Worm (Caenorhabditis elegans) whole organism, L3 larva: ENCODE results near the gene F35D2.1.

Source experiments
- R02D3.7 ChIP-seq: fragments of 150-350 bp; optimal IDR thresholded peaks from 2 replicates; lab custom pipeline; 2014; ENCODE audit warnings: missing biosample characterization, missing genetic modification characterization
- ZK546.5 ChIP-seq: sonication (generic microtip); optimal IDR thresholded peaks from 2 replicates; lab custom pipeline; 2017; ENCODE audit warnings: missing biosample characterization, missing genetic modification characterization
- aly-2 ChIP-seq: fragments of 150-350 bp; optimal IDR thresholded peaks from 2 replicates; lab custom pipeline; 2014; ENCODE audit warnings: missing biosample characterization, missing genetic modification characterization
- ceh-16 ChIP-seq: sonication (generic microtip); optimal IDR thresholded peaks from 2 replicates; lab custom pipeline; 2017; ENCODE audit warnings: missing biosample characterization, missing genetic modification characterization
- ceh-82 ChIP-seq: fragments of 150-350 bp; optimal IDR thresholded peaks from 2 replicates; lab custom pipeline; 2014; ENCODE audit warnings: missing biosample characterization, missing genetic modification characterization
- ceh-9 ChIP-seq: sonication (generic microtip); optimal IDR thresholded peaks from 2 replicates; lab custom pipeline; 2018; ENCODE audit warnings: missing biosample characterization, missing genetic modification characterization
- egl-27 ChIP-seq: sonication (generic microtip); optimal IDR thresholded peaks from 4 replicates; lab custom pipeline; 2017; ENCODE audit warnings: missing biosample characterization, missing genetic modification reagents, missing genetic modification characterization
- elt-1 ChIP-seq: fragments of 150-350 bp; optimal IDR thresholded peaks from 2 replicates; lab custom pipeline; 2014; ENCODE audit warnings: missing biosample characterization, missing genetic modification characterization
- elt-2 ChIP-seq: sonication (generic microtip); optimal IDR thresholded peaks from 2 replicates; lab custom pipeline; 2016; ENCODE audit warnings: missing genetic modification reagents, mild to moderate bottlenecking, missing genetic modification characterization, missing compliant biosample characterization
- elt-3 ChIP-seq, 3 experiments: fragments of 150-350 bp in 1 of 3; sonication (generic microtip) in 2 of 3; optimal IDR thresholded peaks; 2 replicates in 2 of 3; 4 replicates in 1 of 3; lab custom pipeline; 2014 to 2017; ENCODE audit warnings: missing biosample characterization in 3 of 3, missing genetic modification characterization in 3 of 3
- eor-1 ChIP-seq, 2 experiments: fragments of 150-350 bp; optimal IDR thresholded peaks; 2 replicates each; lab custom pipeline; 2014 to 2018; ENCODE audit warnings: missing biosample characterization in 2 of 2, missing genetic modification characterization in 2 of 2
- fkh-10 ChIP-seq: sonication (generic microtip); optimal IDR thresholded peaks from 2 replicates; lab custom pipeline; 2017; ENCODE audit warnings: missing biosample characterization, missing genetic modification reagents, missing genetic modification characterization
- fkh-2 ChIP-seq: fragments of 150-350 bp; optimal IDR thresholded peaks from 2 replicates; lab custom pipeline; 2014; ENCODE audit warnings: missing biosample characterization, missing genetic modification reagents, missing genetic modification characterization
- fos-1 ChIP-seq: fragments of 150-350 bp; optimal IDR thresholded peaks from 2 replicates; lab custom pipeline; 2014; ENCODE audit warnings: missing biosample characterization, missing genetic modification characterization
- hmg-11 ChIP-seq: sonication (generic microtip); optimal IDR thresholded peaks from 2 replicates; lab custom pipeline; 2016; ENCODE audit warnings: missing genetic modification characterization, missing compliant biosample characterization
- jun-1 ChIP-seq: fragments of 150-350 bp; optimal IDR thresholded peaks from 2 replicates; lab custom pipeline; 2014; ENCODE audit warnings: missing biosample characterization, missing genetic modification reagents, missing genetic modification characterization
- lin-15B ChIP-seq: fragments of 150-350 bp; optimal IDR thresholded peaks from 2 replicates; lab custom pipeline; 2014; ENCODE audit warnings: missing biosample characterization, missing genetic modification characterization
- lin-39 ChIP-seq: fragments of 150-350 bp; optimal IDR thresholded peaks from 2 replicates; lab custom pipeline; 2018; ENCODE audit warnings: missing biosample characterization, missing genetic modification reagents, missing genetic modification characterization
- lsy-12 ChIP-seq: sonication (generic microtip); optimal IDR thresholded peaks from 2 replicates; lab custom pipeline; 2016; ENCODE audit warnings: mild to moderate bottlenecking, missing genetic modification characterization, missing compliant biosample characterization
- mdl-1 ChIP-seq: fragments of 150-350 bp; optimal IDR thresholded peaks from 2 replicates; lab custom pipeline; 2014; ENCODE audit warnings: missing biosample characterization, missing genetic modification characterization
- nfya-1 ChIP-seq: sonication (generic microtip); optimal IDR thresholded peaks from 2 replicates; lab custom pipeline; 2017; ENCODE audit warnings: missing genetic modification characterization, mild to moderate bottlenecking, missing compliant biosample characterization, antibody characterized with exemption, moderate library complexity; ENCODE audit not compliant: insufficient read depth
- nhr-11 ChIP-seq: fragments of 150-350 bp; optimal IDR thresholded peaks from 2 replicates; lab custom pipeline; 2014; ENCODE audit warnings: missing biosample characterization, missing genetic modification characterization
- nhr-12 ChIP-seq: fragments of 150-350 bp; optimal IDR thresholded peaks from 2 replicates; lab custom pipeline; 2014; ENCODE audit warnings: missing biosample characterization, missing genetic modification characterization
- nhr-25 ChIP-seq: sonication (generic microtip); optimal IDR thresholded peaks from 2 replicates; lab custom pipeline; 2017; ENCODE audit warnings: missing biosample characterization, missing genetic modification characterization
- nhr-28 ChIP-seq: fragments of 150-350 bp; optimal IDR thresholded peaks from 2 replicates; lab custom pipeline; 2014; ENCODE audit warnings: missing biosample characterization, missing genetic modification characterization
- nhr-67 ChIP-seq: fragments of 150-350 bp; optimal IDR thresholded peaks from 2 replicates; lab custom pipeline; 2014; ENCODE audit warnings: missing biosample characterization, missing genetic modification characterization
- nhr-76 ChIP-seq: fragments of 150-350 bp; sonication (generic microtip); optimal IDR thresholded peaks from 5 replicates; lab custom pipeline; 2014; ENCODE audit warnings: missing biosample characterization, missing genetic modification characterization
- nhr-77 ChIP-seq: fragments of 150-350 bp; optimal IDR thresholded peaks from 2 replicates; lab custom pipeline; 2014; ENCODE audit warnings: missing biosample characterization, missing genetic modification characterization
- pha-4 ChIP-seq: fragments of 150-350 bp; optimal IDR thresholded peaks from 2 replicates; lab custom pipeline; 2014; ENCODE audit warnings: missing biosample characterization, missing genetic modification reagents, missing genetic modification characterization
- sea-2 ChIP-seq: fragments of 150-350 bp; sonication (generic microtip); optimal IDR thresholded peaks from 4 replicates; lab custom pipeline; 2014; ENCODE audit warnings: missing biosample characterization, missing genetic modification reagents, missing genetic modification characterization
- skn-1 ChIP-seq: fragments of 150-350 bp; optimal IDR thresholded peaks from 2 replicates; lab custom pipeline; 2014; ENCODE audit warnings: missing biosample characterization, missing genetic modification characterization
- tbx-2 ChIP-seq: sonication (generic microtip); optimal IDR thresholded peaks from 2 replicates; lab custom pipeline; 2016; ENCODE audit warnings: mild to moderate bottlenecking, missing genetic modification characterization, missing compliant biosample characterization
- unc-39 ChIP-seq: sonication (generic microtip); optimal IDR thresholded peaks from 4 replicates; lab custom pipeline; 2017; ENCODE audit warnings: missing biosample characterization, missing genetic modification characterization
- ztf-11 ChIP-seq: fragments of 150-350 bp; optimal IDR thresholded peaks from 2 replicates; lab custom pipeline; 2014; ENCODE audit warnings: missing biosample characterization, missing genetic modification characterization
- ztf-4 ChIP-seq: fragments of 150-350 bp; optimal IDR thresholded peaks from 2 replicates; lab custom pipeline; 2014; ENCODE audit warnings: missing biosample characterization, missing genetic modification characterization

F35D2.1 gene

DNA sequence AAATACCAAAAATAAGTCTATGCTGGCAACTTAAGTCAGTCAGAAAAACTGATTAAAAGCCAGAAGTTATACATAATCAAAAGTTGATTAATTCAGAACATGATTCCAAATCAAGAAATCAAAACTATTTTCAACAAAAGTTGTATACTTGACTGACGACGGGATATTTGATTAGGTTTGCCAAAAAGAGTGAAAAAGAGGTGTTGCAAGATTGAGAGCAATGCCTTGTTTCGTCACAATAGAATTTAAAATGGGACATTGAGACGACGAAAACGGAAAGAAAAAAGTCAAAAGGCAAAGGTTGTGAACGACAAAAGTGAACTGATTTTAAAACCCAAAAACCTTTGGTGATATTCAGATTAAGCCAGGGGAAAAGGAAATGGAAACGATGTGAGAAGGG lies 16.9 kb upstream of the F35D2.1 start:
- TF ChIP-seq fkh-10 (GFP tag; lab: Kevin White, UChicago) = peak; percentile 72
- no peak for TF ChIP-seq aly-2

DNA sequence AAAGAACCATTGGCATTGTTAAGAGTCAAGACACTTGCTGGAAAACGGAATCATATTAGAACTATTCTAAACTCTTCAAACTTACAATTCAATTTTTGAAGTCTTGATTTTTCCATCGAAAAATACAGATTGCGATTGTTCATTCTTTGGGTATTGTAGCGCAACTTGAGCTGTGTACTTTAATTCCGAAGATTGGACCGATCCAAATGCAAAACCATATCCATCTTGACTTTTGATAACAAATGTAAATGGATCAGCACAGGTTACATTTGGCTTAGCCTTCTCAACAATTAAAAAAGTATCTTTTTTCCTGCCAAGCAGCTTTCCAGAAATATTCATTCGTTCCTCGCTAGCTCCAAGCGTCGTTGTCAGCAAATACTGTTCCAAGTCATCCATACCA lies 14.9 kb upstream of the F35D2.1 start:
- TF ChIP-seq lin-39 (tag; lab: Kevin White, UChicago) (no peak), elt-3 (tag; optimal IDR thresholded peaks at IDR 0.05; lab: Kevin White, UChicago) (no peak), nfya-1 (tag; lab: Kevin White, UChicago) (no peak), pha-4 (tag; lab: Kevin White, UChicago) (no peak), mdl-1 (tag; lab: Kevin White, UChicago) (no peak), ztf-11 (tag; lab: Kevin White, UChicago) (no peak), lin-15B (tag; lab: Kevin White, UChicago) (no peak), ZK546.5 (tag; lab: Kevin White, UChicago) (no peak), hmg-11 (tag; lab: Kevin White, UChicago) (no peak), R02D3.7 (tag; lab: Kevin White, UChicago) (no peak), nhr-28 (tag; lab: Kevin White, UChicago) (no peak), tbx-2 (tag; lab: Kevin White, UChicago) (no peak), eor-1 (tag; optimal IDR thresholded peaks at IDR 0.05; lab: Kevin White, UChicago) (no peak)

DNA sequence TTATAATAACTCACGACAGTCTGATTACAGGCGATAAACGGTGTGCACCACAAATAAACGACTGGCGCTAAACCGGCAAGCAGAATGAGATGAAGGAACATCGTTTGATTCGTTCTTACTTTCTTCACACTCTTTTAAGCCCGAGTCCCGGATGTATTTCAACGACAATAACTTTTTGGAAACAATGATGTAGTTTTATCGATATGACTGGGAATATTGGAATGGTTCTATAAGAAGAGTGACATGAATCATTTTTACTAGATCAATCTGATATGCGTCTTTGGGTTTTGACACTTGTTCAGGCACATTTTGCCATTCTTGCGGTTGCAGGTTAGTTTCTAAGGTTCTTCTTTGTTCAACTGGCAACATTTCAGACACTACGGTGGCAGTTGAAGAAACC lies 14.2 kb upstream of the F35D2.1 start, which contains the start of the genes ZK1290.11 and ZK1290.1:
Gene ZK1290.11, minus strand, starts transcription at position 101 of the 400 bp plus-strand sequence.
Gene ZK1290.1, plus strand, starts transcription at position 271 of the 400 bp plus-strand sequence.
- TF ChIP-seq nhr-12 (tag; lab: Kevin White, UChicago) = no peak
- no peak for TF ChIP-seq ceh-16 (tag; lab: Kevin White, UChicago)
- TF ChIP-seq nhr-25 (tag; lab: Kevin White, UChicago) = no peak
- TF ChIP-seq elt-1 (tag; lab: Kevin White, UChicago) = no peak

DNA sequence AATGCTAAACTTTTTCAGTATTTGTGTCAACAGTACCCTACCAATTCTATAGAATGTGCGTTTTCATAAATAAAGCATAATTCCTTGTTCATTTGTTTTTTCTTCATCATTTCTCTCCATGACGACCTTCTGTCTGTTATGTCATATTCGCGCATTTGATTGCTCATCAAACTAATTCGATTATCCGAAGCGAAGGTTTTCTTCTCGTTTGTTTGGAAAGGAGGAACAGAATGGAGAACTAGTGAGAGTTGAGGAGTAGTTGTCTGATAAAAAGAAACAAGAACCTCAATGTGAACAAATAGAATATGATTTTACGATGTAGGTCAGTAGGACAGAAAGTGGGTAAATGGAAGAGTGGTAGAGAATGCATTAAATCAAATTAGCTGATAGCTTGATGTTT lies 13.1 kb upstream of the F35D2.1 start:
- no peak for TF ChIP-seq lin-39 (tag; lab: Kevin White, UChicago)
- TF ChIP-seq fos-1 (tag; lab: Kevin White, UChicago) = no peak
- TF ChIP-seq elt-2 = no peak
- TF ChIP-seq nhr-11 (tag; lab: Kevin White, UChicago) = no peak
- TF ChIP-seq egl-27 (tag; lab: Kevin White, UChicago) = no peak

DNA sequence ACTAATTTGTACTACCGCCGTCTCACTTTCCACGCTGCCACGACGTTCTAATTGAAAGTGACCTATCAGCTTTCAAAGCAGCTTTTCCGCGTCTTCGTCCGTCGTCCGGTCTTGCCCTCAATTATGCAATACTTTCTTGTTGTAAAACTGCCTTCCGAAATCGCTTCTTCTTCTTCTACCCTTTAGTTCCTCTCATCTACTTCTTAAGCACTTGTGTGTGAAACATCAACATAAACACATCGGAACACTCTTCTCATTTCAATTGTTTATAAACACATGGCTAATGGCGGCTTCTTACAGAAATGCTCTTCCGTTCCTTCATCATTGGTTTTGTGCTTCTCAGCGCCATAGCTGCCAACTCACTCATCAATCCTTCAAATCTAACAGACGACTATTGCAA lies 5.4 kb upstream of the F35D2.1 start, which contains the start of gene F35D2.3:
Gene F35D2.3, plus strand, starts transcription at position 301 of the 400 bp plus-strand sequence.
- no peak for TF ChIP-seq ceh-9 (tag; lab: Kevin White, UChicago)
- TF ChIP-seq nhr-28 (tag; lab: Kevin White, UChicago) = no peak
- no peak for TF ChIP-seq ztf-4
- no peak for TF ChIP-seq ceh-82 (tag; lab: Kevin White, UChicago)
- TF ChIP-seq nhr-76 (tag; lab: Kevin White, UChicago) = no peak
- no peak for TF ChIP-seq unc-39
- no peak for TF ChIP-seq lsy-12 (tag; lab: Kevin White, UChicago)
- TF ChIP-seq fos-1 (tag; lab: Kevin White, UChicago) = no peak

DNA sequence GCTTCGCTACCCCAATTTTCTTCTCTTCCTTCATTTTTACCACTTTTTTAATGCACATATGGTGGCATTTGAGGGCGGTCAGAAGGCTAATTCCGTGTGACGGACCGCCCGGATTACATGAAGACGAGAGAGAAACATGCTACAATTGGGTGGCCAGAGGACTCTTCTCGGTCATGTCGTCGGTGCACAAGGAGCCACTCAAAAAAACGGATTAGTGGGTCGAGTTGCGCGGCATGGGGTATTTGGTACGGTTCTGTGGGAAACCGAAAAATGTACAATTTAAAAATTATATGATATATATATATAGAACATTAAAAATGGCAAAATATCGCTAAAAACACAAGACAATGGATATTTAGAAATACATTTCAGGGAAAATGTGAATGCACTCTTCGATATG lies 4.9 kb upstream of the F35D2.1 start:
- TF ChIP-seq fkh-2 (tag; lab: Kevin White, UChicago) (no peak), mdl-1 (tag; lab: Kevin White, UChicago) (no peak), ceh-16 (tag; lab: Kevin White, UChicago) (no peak), nhr-77 (tag; lab: Kevin White, UChicago) (no peak), nfya-1 (tag; lab: Kevin White, UChicago) (no peak), nhr-67 (tag; lab: Kevin White, UChicago) (no peak), ceh-9 (tag; lab: Kevin White, UChicago) (no peak), unc-39 (no peak), R02D3.7 (tag; lab: Kevin White, UChicago) (no peak), hmg-11 (tag; lab: Kevin White, UChicago) (no peak), jun-1 (tag; lab: Kevin White, UChicago) (no peak), nhr-12 (tag; lab: Kevin White, UChicago) (no peak), sea-2 (GFP tag; lab: Kevin White, UChicago) (no peak), skn-1 (tag; lab: Kevin White, UChicago) (no peak)
